Worm (Caenorhabditis elegans) whole organism, young adult: ENCODE data around the gene T23G7.2.
A peak's percentile ranks its signal among the peaks of the same experiment; 100 is the strongest.

Experiments used
- F22D6.2 ChIP-seq: sonication (generic microtip); optimal IDR thresholded peaks from 2 replicates; lab custom pipeline; 2016; ENCODE audit warnings: mild to moderate bottlenecking, missing genetic modification characterization, missing compliant biosample characterization
- F57A8.1 ChIP-seq: fragments of 200-800 bp; sonication (Bioruptor generic); optimal IDR thresholded peaks from 2 replicates; lab custom pipeline; 2018; ENCODE audit warnings: mild to moderate bottlenecking, missing genetic modification characterization, moderate library complexity, missing compliant biosample characterization
- F57C9.4 ChIP-seq: sonication (generic microtip); optimal IDR thresholded peaks from 2 replicates; lab custom pipeline; 2017; ENCODE audit warnings: mild to moderate bottlenecking, missing genetic modification characterization, missing compliant biosample characterization
- T07F8.4 ChIP-seq: sonication (generic microtip); optimal IDR thresholded peaks from 2 replicates; lab custom pipeline; 2016; ENCODE audit warnings: mild to moderate bottlenecking, missing genetic modification characterization, moderate library complexity, missing compliant biosample characterization
- ZK185.1 ChIP-seq: sonication (generic microtip); optimal IDR thresholded peaks from 2 replicates; lab custom pipeline; 2016; ENCODE audit warnings: mild to moderate bottlenecking, missing genetic modification characterization, missing compliant biosample characterization; ENCODE audit not compliant: poor library complexity, severe bottlenecking
- athp-1 ChIP-seq: sonication (generic microtip); optimal IDR thresholded peaks from 2 replicates; lab custom pipeline; 2017; ENCODE audit warnings: mild to moderate bottlenecking, missing genetic modification characterization, missing compliant biosample characterization
- attf-3 ChIP-seq: fragments of 200-800 bp; sonication (Bioruptor generic); conservative IDR thresholded peaks from 2 replicates; pipeline ENCODE4 v1.3.6; 2022; ENCODE audit warnings: missing genetic modification reagents, missing genetic modification characterization, missing compliant biosample characterization
- chd-7 ChIP-seq: sonication (generic microtip); optimal IDR thresholded peaks from 2 replicates; lab custom pipeline; 2016; ENCODE audit warnings: mild to moderate bottlenecking, missing genetic modification characterization, moderate library complexity, missing compliant biosample characterization
- hsf-1 ChIP-seq: fragments of 200-800 bp; sonication (Bioruptor generic); IDR thresholded peaks from 2 replicates; pipeline ENCODE4 v1.3.6; 2022; ENCODE audit warnings: missing genetic modification reagents, missing genetic modification characterization, missing compliant biosample characterization
- let-526 ChIP-seq: fragments of 200-800 bp; sonication (Bioruptor generic); IDR thresholded peaks from 2 replicates; pipeline ENCODE4 v1.3.6; 2022; ENCODE audit warnings: missing genetic modification reagents, missing genetic modification characterization, missing compliant biosample characterization
- let-607 ChIP-seq, 2 experiments: fragments of 200-800 bp in 1 of 2; sonication (Bioruptor generic) in 1 of 2; sonication (generic microtip) in 1 of 2; optimal IDR thresholded peaks; 2 replicates each; lab custom pipeline; 2016 to 2018; ENCODE audit warnings: mild to moderate bottlenecking in 2 of 2, missing compliant biosample characterization in 2 of 2, missing genetic modification characterization in 2 of 2, moderate library complexity in 2 of 2, missing genotype in 1 of 2
- mcd-1 ChIP-seq: fragments of 200-800 bp; sonication (Bioruptor generic); IDR thresholded peaks from 2 replicates; pipeline ENCODE4 v1.3.6; 2022; ENCODE audit warnings: missing genetic modification reagents, missing genetic modification characterization, missing compliant biosample characterization
- mel-28 ChIP-seq: sonication (generic microtip); optimal IDR thresholded peaks from 2 replicates; lab custom pipeline; 2016; ENCODE audit warnings: borderline replicate concordance, mild to moderate bottlenecking, missing genetic modification characterization, missing compliant biosample characterization
- nhr-120 ChIP-seq: fragments of 200-800 bp; sonication (Bioruptor generic); IDR thresholded peaks from 2 replicates; pipeline ENCODE4 v1.3.6; 2022; ENCODE audit warnings: missing genetic modification characterization, missing compliant biosample characterization
- nhr-27 ChIP-seq: fragments of 200-800 bp; sonication (Bioruptor generic); optimal IDR thresholded peaks from 2 replicates; lab custom pipeline; 2018; ENCODE audit warnings: mild to moderate bottlenecking, missing genetic modification characterization, moderate library complexity, missing compliant biosample characterization
- snpc-1.3 ChIP-seq: sonication (generic microtip); optimal IDR thresholded peaks from 2 replicates; lab custom pipeline; 2017; ENCODE audit warnings: missing genetic modification characterization, mild to moderate bottlenecking, missing compliant biosample characterization, antibody characterized with exemption, moderate library complexity, missing genotype, missing genetic modification reagents; ENCODE audit not compliant: insufficient read depth
- snpc-3.4 ChIP-seq: sonication (generic microtip); optimal IDR thresholded peaks from 2 replicates; lab custom pipeline; 2017; ENCODE audit warnings: missing genetic modification characterization, mild to moderate bottlenecking, missing compliant biosample characterization, antibody characterized with exemption, moderate library complexity, missing genotype, missing genetic modification reagents
- snpc-4 ChIP-seq, 5 experiments: fragments of 150-350 bp in 1 of 5; sonication (generic microtip) in 4 of 5; optimal IDR thresholded peaks; 2 replicates each; lab custom pipeline; 2014 to 2018; ENCODE audit warnings: missing genetic modification characterization in 5 of 5, missing biosample characterization in 3 of 5, antibody characterized with exemption in 2 of 5, mild to moderate bottlenecking in 2 of 5, missing compliant biosample characterization in 2 of 5, missing genotype in 2 of 5, moderate library complexity in 2 of 5, missing genetic modification reagents in 1 of 5

Gene T23G7.2

ce11 chrII:9120813-9121554 lies 51.8 kb downstream of the T23G7.2 start:
- no peak for TF ChIP-seq athp-1
- no peak for TF ChIP-seq hsf-1 (GFP tag; lab: Robert Waterston, UW)
- TF ChIP-seq nhr-27 (tag; lab: Kevin White, UChicago): no peak
- TF ChIP-seq attf-3 (GFP tag; lab: Robert Waterston, UW): no peak
- no peak for TF ChIP-seq F57C9.4 (tag; lab: Kevin White, UChicago)
- TF ChIP-seq snpc-1.3 (tag; lab: Kevin White, UChicago): no peak
- TF ChIP-seq F22D6.2 (tag; lab: Kevin White, UChicago): no peak
- no peak for TF ChIP-seq F57A8.1
- no peak for TF ChIP-seq snpc-3.4
- TF ChIP-seq let-526 (GFP tag; lab: Robert Waterston, UW): no peak
- TF ChIP-seq nhr-120 (GFP tag; lab: Robert Waterston, UW): no peak
- no peak for TF ChIP-seq chd-7
- no peak for TF ChIP-seq snpc-4 (GFP tag; optimal IDR thresholded peaks at IDR 0.05; lab: Kevin White, UChicago)
- no peak for TF ChIP-seq snpc-4 (tag; optimal IDR thresholded peaks at IDR 0.05; lab: Kevin White, UChicago)
- no peak for TF ChIP-seq let-607 (tag; optimal IDR thresholded peaks at IDR 0.05; lab: Kevin White, UChicago)
- TF ChIP-seq mcd-1 (GFP tag; lab: Robert Waterston, UW): no peak

- TF ChIP-seq ZK185.1 (peak; percentile 42), T07F8.4 (tag; lab: Kevin White, UChicago) (no peak), mel-28 (tag; lab: Kevin White, UChicago) (no peak)
Measured at ce11 chrII:9120329-9120728, 52.4 kb downstream of the T23G7.2 start.
